Fruit fly (Drosophila melanogaster): ENCODE measurements around the gene CSN8.
A peak's percentile ranks its signal among the peaks of the same experiment; 100 is the strongest.

CSN8 gene

dm6 chr2L:8319858-8320525 is 44.7 kb upstream of the CSN8 start, which contains the start of the genes mtsh and strat (continued):
- TF ChIP-seq CG8290 (GFP tag; optimal IDR thresholded peaks at IDR 0.05) (peak; percentile 16), CG8290 (tag; optimal IDR thresholded peaks at IDR 0.05) (no peak), sd (tag; optimal IDR thresholded peaks at IDR 0.05) (no peak), scrt (GFP tag; optimal IDR thresholded peaks at IDR 0.05) (peak; percentile 58), CG10654 (GFP tag; optimal IDR thresholded peaks at IDR 0.05) (peak; percentile 40), CG1792 (GFP tag; optimal IDR thresholded peaks at IDR 0.05) (peak; percentile 51), tap (tag; optimal IDR thresholded peaks at IDR 0.05) (peak; percentile 21), Dek (tag; optimal IDR thresholded peaks at IDR 0.05) (peak; percentile 13), CG15601 (tag; optimal IDR thresholded peaks at IDR 0.05) (peak; percentile 75), NFAT (GFP tag; IDR thresholded peaks at IDR 0.05) (peak; percentile 49; the same call in 1 of the 2 replicates), CHES-1-like (GFP tag; optimal IDR thresholded peaks at IDR 0.05) (peak; percentile 55), tx (GFP tag; optimal IDR thresholded peaks at IDR 0.05) (no peak), CG7963 (GFP tag; IDR thresholded peaks at IDR 0.05; ENCODE audit: partially characterized antibody) (peak; percentile 79), knrl (GFP tag; IDR thresholded peaks at IDR 0.05; ENCODE audit: partially characterized antibody) (peak; percentile 48; the same call in 2 of the 3 replicates), Meics (GFP tag; optimal IDR thresholded peaks at IDR 0.05) (peak; percentile 81), CG30431 (GFP tag; optimal IDR thresholded peaks at IDR 0.05) (no peak), ems (GFP tag; optimal IDR thresholded peaks at IDR 0.05) (peak; percentile 46), Adf1 (GFP tag; IDR thresholded peaks at IDR 0.05) (no peak), CG5953 (GFP tag; IDR thresholded peaks at IDR 0.05) (no peak), CG13775 (GFP tag; optimal IDR thresholded peaks at IDR 0.05) (peak; percentile 61), btn (GFP tag; optimal IDR thresholded peaks at IDR 0.05) (no peak), CG8359 (GFP tag; optimal IDR thresholded peaks at IDR 0.05; ENCODE audit: borderline replicate concordance) (peak; percentile 22), Dad (GFP tag; optimal IDR thresholded peaks at IDR 0.05) (peak; percentile 75), CG13123 (GFP tag; optimal IDR thresholded peaks at IDR 0.05) (no peak), bigmax (GFP tag; optimal IDR thresholded peaks at IDR 0.05) (peak; percentile 7), CG3065 (GFP tag; optimal IDR thresholded peaks at IDR 0.05) (peak; percentile 28), Nf-YB (GFP tag; optimal IDR thresholded peaks at IDR 0.05) (no peak), eve (GFP tag; optimal IDR thresholded peaks at IDR 0.05) (no peak), gem (tag; optimal IDR thresholded peaks at IDR 0.05) (no peak), ci (GFP tag; IDR thresholded peaks at IDR 0.05) (peak; percentile 89), Antp (GFP tag; optimal IDR thresholded peaks at IDR 0.05) (peak; percentile 51), NfI (GFP tag; optimal IDR thresholded peaks at IDR 0.05) (peak; percentile 64), CG11456 (GFP tag; IDR thresholded peaks at IDR 0.05) (peak; percentile 59; the same call in 2 of the 3 replicates), esg (GFP tag; conservative IDR thresholded peaks at IDR 0.05) (no peak), CG17829 (tag; optimal IDR thresholded peaks at IDR 0.05) (peak; percentile 60), Oaz (GFP tag; IDR thresholded peaks at IDR 0.05) (no peak), CG13624 (GFP tag; optimal IDR thresholded peaks at IDR 0.05) (peak; percentile 73), sc (optimal IDR thresholded peaks at IDR 0.05) (no peak), sc (GFP tag; optimal IDR thresholded peaks at IDR 0.05) (no peak), Six4 (GFP tag; optimal IDR thresholded peaks at IDR 0.05) (peak; percentile 59), tll (GFP tag; optimal IDR thresholded peaks at IDR 0.05) (peak in 1 of 2 experiments; percentile 12), ssp (GFP tag; IDR thresholded peaks at IDR 0.05) (no peak), caup (GFP tag; optimal IDR thresholded peaks at IDR 0.05; ENCODE audit: severe bottlenecking) (peak; percentile 86), CG17359 (tag; optimal IDR thresholded peaks at IDR 0.05) (peak; percentile 65), CG11085 (GFP tag; IDR thresholded peaks at IDR 0.05) (peak; percentile 21; the same call in 1 of the 2 replicates), CG16863 (GFP tag; optimal IDR thresholded peaks at IDR 0.05) (peak; percentile 13), pan (optimal IDR thresholded peaks at IDR 0.05) (no peak), pan (GFP tag; optimal IDR thresholded peaks at IDR 0.05 in 1 of 2, IDR thresholded peaks at IDR 0.05 in 1 of 2) (peak in 1 of 2 experiments; percentile 58), CG5180 (GFP tag; optimal IDR thresholded peaks at IDR 0.05) (peak; percentile 9), twi (tag; optimal IDR thresholded peaks at IDR 0.05) (peak; percentile 21)

Measured in whole organism, embryonic.